Worm (Caenorhabditis elegans): ENCODE data around the gene fic-1.

- TF ChIP-seq lsy-2 (tag; optimal IDR thresholded peaks at IDR 0.05) (no peak), pha-4 (tag; optimal IDR thresholded peaks at IDR 0.05) (no peak), elt-1 (tag; optimal IDR thresholded peaks at IDR 0.05; ENCODE audit: borderline replicate concordance, insufficient read depth) (no peak), lin-13 (tag; optimal IDR thresholded peaks at IDR 0.05) (no peak), nhr-237 (tag; optimal IDR thresholded peaks at IDR 0.05) (no peak), mls-2 (tag; optimal IDR thresholded peaks at IDR 0.05) (no peak), unc-62 (GFP tag; optimal IDR thresholded peaks at IDR 0.05) (no peak)
Observed at ce11 chrIV:10970333-10970732, 33.1 kb downstream of the fic-1 start.
